Worm (Caenorhabditis elegans) whole organism, L3 larva: ENCODE data around the gene F13H8.1.

ENCODE experiments used
- R02D3.7 ChIP-seq: fragments of 150-350 bp; optimal IDR thresholded peaks from 2 replicates; lab custom pipeline; 2014; ENCODE audit warnings: missing biosample characterization, missing genetic modification characterization
- ama-1 ChIP-seq: fragments of 150-350 bp; optimal IDR thresholded peaks from 2 replicates; lab custom pipeline; 2018
- ceh-16 ChIP-seq: sonication (generic microtip); optimal IDR thresholded peaks from 2 replicates; lab custom pipeline; 2017; ENCODE audit warnings: missing biosample characterization, missing genetic modification characterization
- ceh-82 ChIP-seq: fragments of 150-350 bp; optimal IDR thresholded peaks from 2 replicates; lab custom pipeline; 2014; ENCODE audit warnings: missing biosample characterization, missing genetic modification characterization
- ceh-9 ChIP-seq: sonication (generic microtip); optimal IDR thresholded peaks from 2 replicates; lab custom pipeline; 2018; ENCODE audit warnings: missing biosample characterization, missing genetic modification characterization
- daf-12 ChIP-seq: fragments of 150-350 bp; optimal IDR thresholded peaks from 2 replicates; lab custom pipeline; 2014; ENCODE audit warnings: missing biosample characterization, missing genetic modification reagents, missing genetic modification characterization
- egl-5 ChIP-seq: fragments of 150-350 bp; optimal IDR thresholded peaks from 2 replicates; lab custom pipeline; 2017; ENCODE audit warnings: missing biosample characterization, missing genetic modification reagents, missing genetic modification characterization, inconsistent platforms
- elt-1 ChIP-seq: fragments of 150-350 bp; optimal IDR thresholded peaks from 2 replicates; lab custom pipeline; 2014; ENCODE audit warnings: missing biosample characterization, missing genetic modification characterization
- elt-2 ChIP-seq: sonication (generic microtip); optimal IDR thresholded peaks from 2 replicates; lab custom pipeline; 2016; ENCODE audit warnings: missing genetic modification reagents, mild to moderate bottlenecking, missing genetic modification characterization, missing compliant biosample characterization
- elt-3 ChIP-seq, 3 experiments: fragments of 150-350 bp in 1 of 3; sonication (generic microtip) in 2 of 3; optimal IDR thresholded peaks; 2 replicates in 2 of 3; 4 replicates in 1 of 3; lab custom pipeline; 2014 to 2017; ENCODE audit warnings: missing biosample characterization in 3 of 3, missing genetic modification characterization in 3 of 3
- eor-1 ChIP-seq, 2 experiments: fragments of 150-350 bp; optimal IDR thresholded peaks; 2 replicates each; lab custom pipeline; 2014 to 2018; ENCODE audit warnings: missing biosample characterization in 2 of 2, missing genetic modification characterization in 2 of 2
- fkh-10 ChIP-seq: sonication (generic microtip); optimal IDR thresholded peaks from 2 replicates; lab custom pipeline; 2017; ENCODE audit warnings: missing biosample characterization, missing genetic modification reagents, missing genetic modification characterization
- hmg-11 ChIP-seq: sonication (generic microtip); optimal IDR thresholded peaks from 2 replicates; lab custom pipeline; 2016; ENCODE audit warnings: missing genetic modification characterization, missing compliant biosample characterization
- jun-1 ChIP-seq: fragments of 150-350 bp; optimal IDR thresholded peaks from 2 replicates; lab custom pipeline; 2014; ENCODE audit warnings: missing biosample characterization, missing genetic modification reagents, missing genetic modification characterization
- lin-15B ChIP-seq: fragments of 150-350 bp; optimal IDR thresholded peaks from 2 replicates; lab custom pipeline; 2014; ENCODE audit warnings: missing biosample characterization, missing genetic modification characterization
- lin-39 ChIP-seq: fragments of 150-350 bp; optimal IDR thresholded peaks from 2 replicates; lab custom pipeline; 2018; ENCODE audit warnings: missing biosample characterization, missing genetic modification reagents, missing genetic modification characterization
- lsy-12 ChIP-seq: sonication (generic microtip); optimal IDR thresholded peaks from 2 replicates; lab custom pipeline; 2016; ENCODE audit warnings: mild to moderate bottlenecking, missing genetic modification characterization, missing compliant biosample characterization
- mml-1 ChIP-seq: fragments of 150-350 bp; sonication (generic microtip); optimal IDR thresholded peaks from 3 replicates; lab custom pipeline; 2014; ENCODE audit warnings: missing biosample characterization, missing genetic modification characterization
- nfya-1 ChIP-seq: sonication (generic microtip); optimal IDR thresholded peaks from 2 replicates; lab custom pipeline; 2017; ENCODE audit warnings: missing genetic modification characterization, mild to moderate bottlenecking, missing compliant biosample characterization, antibody characterized with exemption, moderate library complexity; ENCODE audit not compliant: insufficient read depth
- nhr-11 ChIP-seq: fragments of 150-350 bp; optimal IDR thresholded peaks from 2 replicates; lab custom pipeline; 2014; ENCODE audit warnings: missing biosample characterization, missing genetic modification characterization
- nhr-23 ChIP-seq: fragments of 150-350 bp; optimal IDR thresholded peaks from 2 replicates; lab custom pipeline; 2014; ENCODE audit warnings: missing biosample characterization, missing genetic modification reagents, missing genetic modification characterization
- nhr-25 ChIP-seq: sonication (generic microtip); optimal IDR thresholded peaks from 2 replicates; lab custom pipeline; 2017; ENCODE audit warnings: missing biosample characterization, missing genetic modification characterization
- nhr-28 ChIP-seq: fragments of 150-350 bp; optimal IDR thresholded peaks from 2 replicates; lab custom pipeline; 2014; ENCODE audit warnings: missing biosample characterization, missing genetic modification characterization
- nhr-43 ChIP-seq: sonication (generic microtip); optimal IDR thresholded peaks from 2 replicates; lab custom pipeline; 2016; ENCODE audit warnings: mild to moderate bottlenecking, missing genetic modification characterization, missing compliant biosample characterization; ENCODE audit not compliant: poor library complexity, severe bottlenecking
- nhr-67 ChIP-seq: fragments of 150-350 bp; optimal IDR thresholded peaks from 2 replicates; lab custom pipeline; 2014; ENCODE audit warnings: missing biosample characterization, missing genetic modification characterization
- nhr-76 ChIP-seq: fragments of 150-350 bp; sonication (generic microtip); optimal IDR thresholded peaks from 5 replicates; lab custom pipeline; 2014; ENCODE audit warnings: missing biosample characterization, missing genetic modification characterization
- nhr-77 ChIP-seq: fragments of 150-350 bp; optimal IDR thresholded peaks from 2 replicates; lab custom pipeline; 2014; ENCODE audit warnings: missing biosample characterization, missing genetic modification characterization
- pha-4 ChIP-seq: fragments of 150-350 bp; optimal IDR thresholded peaks from 2 replicates; lab custom pipeline; 2014; ENCODE audit warnings: missing biosample characterization, missing genetic modification reagents, missing genetic modification characterization
- pqm-1 ChIP-seq: fragments of 150-350 bp; optimal IDR thresholded peaks from 2 replicates; lab custom pipeline; 2017; ENCODE audit warnings: missing biosample characterization, missing genetic modification characterization, inconsistent platforms
- sea-2 ChIP-seq: fragments of 150-350 bp; sonication (generic microtip); optimal IDR thresholded peaks from 4 replicates; lab custom pipeline; 2014; ENCODE audit warnings: missing biosample characterization, missing genetic modification reagents, missing genetic modification characterization
- skn-1 ChIP-seq: fragments of 150-350 bp; optimal IDR thresholded peaks from 2 replicates; lab custom pipeline; 2014; ENCODE audit warnings: missing biosample characterization, missing genetic modification characterization
- snpc-4 ChIP-seq: fragments of 150-350 bp; optimal IDR thresholded peaks from 2 replicates; lab custom pipeline; 2014; ENCODE audit warnings: missing biosample characterization, missing genetic modification characterization
- tbx-2 ChIP-seq: sonication (generic microtip); optimal IDR thresholded peaks from 2 replicates; lab custom pipeline; 2016; ENCODE audit warnings: mild to moderate bottlenecking, missing genetic modification characterization, missing compliant biosample characterization
- unc-62 ChIP-seq: fragments of 150-350 bp; sonication (generic microtip); optimal IDR thresholded peaks from 4 replicates; lab custom pipeline; 2014; ENCODE audit warnings: missing biosample characterization, missing genetic modification reagents, missing genetic modification characterization
- zag-1 ChIP-seq: fragments of 150-350 bp; optimal IDR thresholded peaks from 2 replicates; lab custom pipeline; 2014; ENCODE audit warnings: missing biosample characterization, missing genetic modification characterization
- ztf-11 ChIP-seq: fragments of 150-350 bp; optimal IDR thresholded peaks from 2 replicates; lab custom pipeline; 2014; ENCODE audit warnings: missing biosample characterization, missing genetic modification characterization
- ztf-4 ChIP-seq: fragments of 150-350 bp; optimal IDR thresholded peaks from 2 replicates; lab custom pipeline; 2014; ENCODE audit warnings: missing biosample characterization, missing genetic modification characterization

The F13H8.1 gene

ce11 chrII:6259867-6260266 lies 23.3 kb upstream of the F13H8.1 start, which contains the start of gene F13H8.11:
Gene F13H8.11 (minus strand): TSS chrII:6260021.
- TF ChIP-seq ceh-82 = no peak
- no peak for TF ChIP-seq nhr-43 (tag; lab: Kevin White, UChicago)
- no peak for TF ChIP-seq ceh-9 (tag; lab: Kevin White, UChicago)
- TF ChIP-seq ama-1 (lab: Kevin White, UChicago) = no peak
- TF ChIP-seq ztf-4 (tag; lab: Kevin White, UChicago) = no peak
- TF ChIP-seq pqm-1 (tag; lab: Kevin White, UChicago) = peak; percentile 36
- no peak for TF ChIP-seq tbx-2 (tag; lab: Kevin White, UChicago)
- no peak for TF ChIP-seq lin-39 (tag; lab: Kevin White, UChicago)
- TF ChIP-seq elt-2 (tag; lab: Kevin White, UChicago) = peak; percentile 57
- peak; percentile 28 for TF ChIP-seq pha-4
- TF ChIP-seq elt-1 (tag; lab: Kevin White, UChicago) = no peak
- TF ChIP-seq nhr-76 (tag; lab: Kevin White, UChicago) = no peak
- no peak for TF ChIP-seq eor-1 (tag; optimal IDR thresholded peaks at IDR 0.05; lab: Kevin White, UChicago)
- TF ChIP-seq, all 47 proteins: peak for 3

- TF ChIP-seq sea-2 (GFP tag; lab: Kevin White, UChicago) = no peak
- peak; percentile 54 for TF ChIP-seq pha-4
These were observed 22.5 kb upstream of the F13H8.1 start, which contains the start of gene nmgp-1 for ce11 chrII:6260684-6261083. Gene nmgp-1 (plus strand): TSS chrII:6260857.

- no peak for TF ChIP-seq ztf-11 (tag; lab: Kevin White, UChicago)
- no peak for TF ChIP-seq lin-15B (tag; lab: Kevin White, UChicago)
- TF ChIP-seq R02D3.7 (tag; lab: Kevin White, UChicago) = no peak
- TF ChIP-seq eor-1 (tag; optimal IDR thresholded peaks at IDR 0.05; lab: Kevin White, UChicago) = no peak
- no peak for TF ChIP-seq ceh-9 (tag; lab: Kevin White, UChicago)
- TF ChIP-seq nhr-23 (tag; lab: Kevin White, UChicago) = no peak
- no peak for TF ChIP-seq nhr-77 (tag; lab: Kevin White, UChicago)
- TF ChIP-seq sea-2 (GFP tag; lab: Kevin White, UChicago) = no peak
- TF ChIP-seq ztf-4 (tag; lab: Kevin White, UChicago) = no peak
- TF ChIP-seq lsy-12 (tag; lab: Kevin White, UChicago) = no peak
- TF ChIP-seq nhr-11 (tag; lab: Kevin White, UChicago) = no peak
- TF ChIP-seq daf-12 (tag; lab: Kevin White, UChicago) = no peak
- no peak for TF ChIP-seq tbx-2 (tag; lab: Kevin White, UChicago)
- no peak for TF ChIP-seq nhr-28
- TF ChIP-seq skn-1 (tag; lab: Kevin White, UChicago) = no peak
These were observed 21.0 kb upstream of the F13H8.1 start, which contains the start of gene F13H8.12 for ce11 chrII:6262222-6262621. Gene F13H8.12 (plus strand): TSS chrII:6262522.

ce11 chrII:6263685-6264084 lies 19.5 kb upstream of the F13H8.1 start, which contains the start of gene F13H8.3:
Gene F13H8.3 (plus strand): TSS chrII:6263985.
- TF ChIP-seq elt-1 (tag; lab: Kevin White, UChicago) = no peak
- no peak for TF ChIP-seq nhr-77 (tag; lab: Kevin White, UChicago)
- no peak for TF ChIP-seq nhr-23 (tag; lab: Kevin White, UChicago)
- no peak for TF ChIP-seq nfya-1
- no peak for TF ChIP-seq nhr-28
- TF ChIP-seq pqm-1 (tag; lab: Kevin White, UChicago) = no peak

- TF ChIP-seq ztf-11 (tag; lab: Kevin White, UChicago) (no peak), ama-1 (lab: Kevin White, UChicago) (no peak), elt-3 (tag; optimal IDR thresholded peaks at IDR 0.05; lab: Kevin White, UChicago) (no peak), pha-4 (no peak), nhr-77 (tag; lab: Kevin White, UChicago) (no peak), elt-2 (tag; lab: Kevin White, UChicago) (no peak), jun-1 (tag; lab: Kevin White, UChicago) (no peak)
- TF ChIP-seq, all 47 proteins: peak for 0
These were observed 15.2 kb upstream of the F13H8.1 start, which contains the start of gene F13H8.8 for ce11 chrII:6267983-6268382. Gene F13H8.8 (minus strand): TSS chrII:6268083.

- TF ChIP-seq tbx-2 (tag; lab: Kevin White, UChicago) = peak; percentile 63
- no peak for TF ChIP-seq ceh-16 (tag; lab: Kevin White, UChicago)
- TF ChIP-seq elt-2 (tag; lab: Kevin White, UChicago) = peak; percentile 51
- no peak for TF ChIP-seq sea-2 (GFP tag; lab: Kevin White, UChicago)
- peak; percentile 59 for TF ChIP-seq hmg-11 (tag; lab: Kevin White, UChicago)
- TF ChIP-seq egl-5 (tag; lab: Kevin White, UChicago) = peak; percentile 59
- TF ChIP-seq eor-1 (tag; optimal IDR thresholded peaks at IDR 0.05; lab: Kevin White, UChicago) = no peak
- no peak for TF ChIP-seq skn-1 (tag; lab: Kevin White, UChicago)
- TF ChIP-seq R02D3.7 (tag; lab: Kevin White, UChicago) = peak; percentile 55
- TF ChIP-seq nhr-67 = no peak
- peak; percentile 63 for TF ChIP-seq nhr-25 (tag; lab: Kevin White, UChicago)
- TF ChIP-seq lin-39 (tag; lab: Kevin White, UChicago) = peak; percentile 39
- no peak for TF ChIP-seq unc-62 (GFP tag; lab: Kevin White, UChicago)
- no peak for TF ChIP-seq nhr-76 (tag; lab: Kevin White, UChicago)
- TF ChIP-seq ama-1 (lab: Kevin White, UChicago) = no peak
- TF ChIP-seq fkh-10 (GFP tag; lab: Kevin White, UChicago) = no peak
- no peak for TF ChIP-seq elt-3 (tag; optimal IDR thresholded peaks at IDR 0.05; lab: Kevin White, UChicago)
- TF ChIP-seq lin-15B (tag; lab: Kevin White, UChicago) = peak; percentile 72
- no peak for TF ChIP-seq zag-1 (tag; lab: Kevin White, UChicago)
- no peak for TF ChIP-seq pqm-1 (tag; lab: Kevin White, UChicago)
- peak; percentile 80 for TF ChIP-seq nhr-23 (tag; lab: Kevin White, UChicago)
- TF ChIP-seq snpc-4 (tag; lab: Kevin White, UChicago) = peak; percentile 29
- no peak for TF ChIP-seq mml-1 (tag; lab: Kevin White, UChicago)
- peak; percentile 40 for TF ChIP-seq jun-1 (tag; lab: Kevin White, UChicago)
These were observed 13.3 kb upstream of the F13H8.1 start, which contains the start of gene F13H8.2 for ce11 chrII:6269805-6270414. Gene F13H8.2 (plus strand): TSS chrII:6270364.
